Worm (Caenorhabditis elegans) whole organism, mixed stage, embryonic: ENCODE measurements around the gene pcp-3.

Source experiments
- M03D4.4 ChIP-seq: sonication (generic microtip); optimal IDR thresholded peaks from 2 replicates; lab custom pipeline; 2017; ENCODE audit warnings: mild to moderate bottlenecking, missing genetic modification characterization, missing compliant biosample characterization
- bed-3 ChIP-seq: fragments of 200-800 bp; sonication (Bioruptor generic); optimal IDR thresholded peaks from 3 replicates; lab custom pipeline; 2018; ENCODE audit warnings: mild to moderate bottlenecking, missing genetic modification characterization, moderate library complexity, missing compliant biosample characterization
- blmp-1 ChIP-seq: fragments of 150-350 bp; optimal IDR thresholded peaks from 2 replicates; lab custom pipeline; 2014; ENCODE audit warnings: missing biosample characterization, missing genetic modification characterization
- ceh-39 ChIP-seq: fragments of 150-350 bp; optimal IDR thresholded peaks from 2 replicates; lab custom pipeline; 2014; ENCODE audit warnings: missing biosample characterization, missing genetic modification characterization
- ceh-43 ChIP-seq: fragments of 200-800 bp; sonication (Bioruptor generic); optimal IDR thresholded peaks from 2 replicates; lab custom pipeline; 2018; ENCODE audit warnings: mild to moderate bottlenecking, missing genetic modification characterization, moderate library complexity, missing compliant biosample characterization
- ceh-83 ChIP-seq: fragments of 200-800 bp; sonication (Bioruptor generic); optimal IDR thresholded peaks from 2 replicates; lab custom pipeline; 2018; ENCODE audit warnings: mild to moderate bottlenecking, missing genetic modification characterization, missing compliant biosample characterization
- ces-1 ChIP-seq: fragments of 150-350 bp; optimal IDR thresholded peaks from 2 replicates; lab custom pipeline; 2014; ENCODE audit warnings: missing biosample characterization, missing genetic modification reagents, missing genetic modification characterization
- cnd-1 ChIP-seq: fragments of 200-800 bp; sonication (Bioruptor generic); optimal IDR thresholded peaks from 2 replicates; lab custom pipeline; 2018; ENCODE audit warnings: mild to moderate bottlenecking, missing genetic modification characterization, missing compliant biosample characterization
- drap-1 ChIP-seq: fragments of 200-800 bp; sonication (Bioruptor generic); optimal IDR thresholded peaks from 3 replicates; lab custom pipeline; 2018; ENCODE audit warnings: mild to moderate bottlenecking, missing genetic modification characterization, missing compliant biosample characterization
- elt-3 ChIP-seq: fragments of 150-350 bp; optimal IDR thresholded peaks from 2 replicates; lab custom pipeline; 2014; ENCODE audit warnings: missing biosample characterization, missing genetic modification characterization
- flh-1 ChIP-seq: fragments of 200-800 bp; sonication (Bioruptor generic); optimal IDR thresholded peaks from 2 replicates; lab custom pipeline; 2018; ENCODE audit warnings: mild to moderate bottlenecking, missing genetic modification characterization, moderate library complexity, missing compliant biosample characterization
- ham-2 ChIP-seq: fragments of 200-800 bp; sonication (Bioruptor generic); optimal IDR thresholded peaks from 2 replicates; lab custom pipeline; 2018; ENCODE audit warnings: mild to moderate bottlenecking, missing genetic modification characterization, missing compliant biosample characterization
- hlh-1 ChIP-seq: fragments of 150-350 bp; optimal IDR thresholded peaks from 2 replicates; lab custom pipeline; 2014; ENCODE audit warnings: missing biosample characterization, missing genetic modification reagents, missing genetic modification characterization
- lin-13 ChIP-seq: fragments of 150-350 bp; optimal IDR thresholded peaks from 2 replicates; lab custom pipeline; 2014; ENCODE audit warnings: missing biosample characterization, missing genetic modification characterization
- lin-32 ChIP-seq: fragments of 200-800 bp; sonication (Bioruptor generic); optimal IDR thresholded peaks from 2 replicates; lab custom pipeline; 2018; ENCODE audit warnings: mild to moderate bottlenecking, missing genetic modification characterization, missing compliant biosample characterization
- lsy-2 ChIP-seq: fragments of 150-350 bp; optimal IDR thresholded peaks from 2 replicates; lab custom pipeline; 2014; ENCODE audit warnings: missing biosample characterization, missing genetic modification characterization
- mep-1 ChIP-seq: fragments of 150-350 bp; optimal IDR thresholded peaks from 2 replicates; lab custom pipeline; 2017; ENCODE audit warnings: missing biosample characterization, missing genetic modification reagents, missing genetic modification characterization, inconsistent platforms
- mls-2 ChIP-seq: sonication (generic microtip); optimal IDR thresholded peaks from 2 replicates; lab custom pipeline; 2016; ENCODE audit warnings: mild to moderate bottlenecking, missing genetic modification characterization, moderate library complexity, missing compliant biosample characterization
- nhr-12 ChIP-seq: fragments of 150-350 bp; optimal IDR thresholded peaks from 2 replicates; lab custom pipeline; 2014; ENCODE audit warnings: missing biosample characterization, missing genetic modification characterization
- nhr-2 ChIP-seq: fragments of 150-350 bp; optimal IDR thresholded peaks from 2 replicates; lab custom pipeline; 2014; ENCODE audit warnings: missing biosample characterization, missing genetic modification characterization
- nhr-237 ChIP-seq: fragments of 150-350 bp; optimal IDR thresholded peaks from 2 replicates; lab custom pipeline; 2014; ENCODE audit warnings: missing biosample characterization, missing genetic modification characterization
- nhr-28 ChIP-seq: fragments of 150-350 bp; optimal IDR thresholded peaks from 2 replicates; lab custom pipeline; 2014; ENCODE audit warnings: missing biosample characterization, missing genetic modification characterization
- pha-4 ChIP-seq: fragments of 150-350 bp; optimal IDR thresholded peaks from 2 replicates; lab custom pipeline; 2018; ENCODE audit warnings: missing biosample characterization, missing genetic modification reagents, missing genetic modification characterization
- sem-2 ChIP-seq: fragments of 200-800 bp; sonication (Bioruptor generic); optimal IDR thresholded peaks from 2 replicates; lab custom pipeline; 2018; ENCODE audit warnings: mild to moderate bottlenecking, missing genetic modification characterization, missing compliant biosample characterization
- snpc-4 ChIP-seq: fragments of 150-350 bp; optimal IDR thresholded peaks from 2 replicates; lab custom pipeline; 2014; ENCODE audit warnings: missing biosample characterization, missing genetic modification characterization
- sptf-1 ChIP-seq: sonication (generic microtip); optimal IDR thresholded peaks from 2 replicates; lab custom pipeline; 2017; ENCODE audit warnings: mild to moderate bottlenecking, missing genetic modification characterization, moderate library complexity, missing compliant biosample characterization
- tbx-8 ChIP-seq: fragments of 200-800 bp; sonication (Bioruptor generic); optimal IDR thresholded peaks from 2 replicates; lab custom pipeline; 2018; ENCODE audit warnings: mild to moderate bottlenecking, missing genetic modification characterization, moderate library complexity, missing compliant biosample characterization
- unc-120 ChIP-seq: sonication (generic microtip); optimal IDR thresholded peaks from 2 replicates; lab custom pipeline; 2017; ENCODE audit warnings: missing genetic modification characterization, missing compliant biosample characterization; ENCODE audit not compliant: poor library complexity, severe bottlenecking
- unc-39 ChIP-seq: fragments of 150-350 bp; optimal IDR thresholded peaks from 2 replicates; lab custom pipeline; 2014; ENCODE audit warnings: missing biosample characterization, missing genetic modification characterization
- unc-62 ChIP-seq: fragments of 150-350 bp; optimal IDR thresholded peaks from 2 replicates; lab custom pipeline; 2014; ENCODE audit warnings: missing biosample characterization, missing genetic modification reagents, missing genetic modification characterization
- zip-8 ChIP-seq: fragments of 150-350 bp; optimal IDR thresholded peaks from 2 replicates; lab custom pipeline; 2014; ENCODE audit warnings: missing biosample characterization, missing genetic modification characterization
- ztf-11 ChIP-seq: fragments of 150-350 bp; optimal IDR thresholded peaks from 2 replicates; lab custom pipeline; 2014; ENCODE audit warnings: missing biosample characterization, missing genetic modification characterization

The pcp-3 gene

DNA sequence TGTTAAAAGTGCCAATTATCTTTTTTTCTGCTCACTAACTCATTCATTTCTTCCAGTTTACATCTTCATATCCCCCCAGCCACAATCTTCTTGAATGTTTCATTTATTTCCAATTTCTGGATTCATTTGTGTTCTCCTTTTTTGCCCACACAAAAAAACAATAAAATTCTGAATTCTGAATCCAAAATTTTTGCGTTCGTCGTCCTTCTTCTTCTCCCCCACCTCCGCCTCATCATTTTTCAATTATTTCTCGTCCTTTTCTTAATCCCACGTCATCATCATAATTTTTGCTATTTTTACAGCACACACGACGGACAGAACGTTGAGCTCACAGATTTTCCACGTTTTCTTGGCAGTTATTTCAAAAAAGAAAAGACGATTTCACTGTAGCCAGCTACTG lies 25.7 kb upstream of the pcp-3 start, which contains the start of gene C07C7.1:
TSS of gene C07C7.1 (plus strand) at position 301 of the 400 bp plus-strand sequence.
- TF ChIP-seq unc-62 (no peak), zip-8 (no peak), lin-13 (tag; lab: Kevin White, UChicago) (no peak), snpc-4 (tag; lab: Kevin White, UChicago) (no peak), nhr-28 (no peak), tbx-8 (GFP tag; lab: Kevin White, UChicago) (no peak), ztf-11 (tag; lab: Kevin White, UChicago) (no peak)

- TF ChIP-seq nhr-28: no peak
- no peak for TF ChIP-seq ceh-39 (tag; lab: Kevin White, UChicago)
- no peak for TF ChIP-seq ces-1 (GFP tag; lab: Kevin White, UChicago)
- no peak for TF ChIP-seq nhr-12 (tag; lab: Kevin White, UChicago)
- TF ChIP-seq sem-2 (GFP tag; lab: Kevin White, UChicago): no peak
- TF ChIP-seq flh-1 (GFP tag; lab: Kevin White, UChicago): no peak
- no peak for TF ChIP-seq ceh-83
- no peak for TF ChIP-seq bed-3 (GFP tag; lab: Kevin White, UChicago)
- no peak for TF ChIP-seq ztf-11 (tag; lab: Kevin White, UChicago)
- TF ChIP-seq elt-3 (tag; lab: Kevin White, UChicago): no peak
- TF ChIP-seq blmp-1 (tag; lab: Kevin White, UChicago): no peak
Measured at ce11 chrIV:9169764-9170163, 10.9 kb upstream of the pcp-3 start.

DNA sequence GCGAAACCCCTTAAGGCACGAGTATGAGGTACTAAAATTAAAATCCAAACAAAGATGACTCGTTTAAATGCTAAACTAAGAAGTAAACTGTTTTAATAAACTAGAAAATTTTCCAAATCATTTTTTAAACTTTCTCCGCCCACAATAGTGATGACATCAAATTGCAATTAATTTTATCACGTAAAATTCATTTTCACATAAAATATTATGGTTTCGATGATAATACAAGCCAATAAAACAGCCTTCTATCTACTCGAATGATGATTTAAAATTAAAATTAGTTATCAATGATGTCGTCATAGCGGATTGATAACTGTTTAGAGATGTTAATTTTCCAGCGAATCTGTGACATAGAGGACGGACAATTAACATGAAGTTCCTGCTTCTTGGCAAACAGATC lies 6.9 kb upstream of the pcp-3 start, which contains the start of gene C07C7.3:
TSS of gene C07C7.3 (plus strand) at position 371 of the 400 bp plus-strand sequence.
- TF ChIP-seq mls-2: no peak
- no peak for TF ChIP-seq unc-120 (tag; lab: Kevin White, UChicago)
- no peak for TF ChIP-seq nhr-12 (tag; lab: Kevin White, UChicago)
- TF ChIP-seq blmp-1 (tag; lab: Kevin White, UChicago): no peak
- TF ChIP-seq lin-32 (GFP tag; lab: Kevin White, UChicago): no peak
- TF ChIP-seq sem-2 (GFP tag; lab: Kevin White, UChicago): no peak
- no peak for TF ChIP-seq zip-8
- no peak for TF ChIP-seq sptf-1
- TF ChIP-seq lsy-2 (tag; lab: Kevin White, UChicago): no peak
- TF ChIP-seq ztf-11 (tag; lab: Kevin White, UChicago): no peak
- TF ChIP-seq ceh-83: no peak
- no peak for TF ChIP-seq flh-1 (GFP tag; lab: Kevin White, UChicago)
- TF ChIP-seq nhr-28: no peak
- no peak for TF ChIP-seq lin-13 (tag; lab: Kevin White, UChicago)
- no peak for TF ChIP-seq mep-1
- no peak for TF ChIP-seq nhr-237 (tag; lab: Kevin White, UChicago)
- no peak for TF ChIP-seq ham-2 (GFP tag; lab: Kevin White, UChicago)

- no peak for TF ChIP-seq elt-3 (tag; lab: Kevin White, UChicago)
- no peak for TF ChIP-seq lsy-2 (tag; lab: Kevin White, UChicago)
- TF ChIP-seq drap-1 (GFP tag; lab: Kevin White, UChicago): no peak
- no peak for TF ChIP-seq nhr-12 (tag; lab: Kevin White, UChicago)
- no peak for TF ChIP-seq sptf-1
- no peak for TF ChIP-seq tbx-8 (GFP tag; lab: Kevin White, UChicago)
- TF ChIP-seq hlh-1: no peak
- TF ChIP-seq nhr-28: no peak
- TF ChIP-seq bed-3 (GFP tag; lab: Kevin White, UChicago): no peak
- no peak for TF ChIP-seq mls-2
- no peak for TF ChIP-seq lin-13 (tag; lab: Kevin White, UChicago)
- no peak for TF ChIP-seq ceh-39 (tag; lab: Kevin White, UChicago)
- TF ChIP-seq ceh-83: no peak
Measured at ce11 chrIV:9165027-9165426, 6.2 kb upstream of the pcp-3 start, which contains the start of gene pcp-2. Gene pcp-2, minus strand, starts transcription at chrIV:9165127.

DNA sequence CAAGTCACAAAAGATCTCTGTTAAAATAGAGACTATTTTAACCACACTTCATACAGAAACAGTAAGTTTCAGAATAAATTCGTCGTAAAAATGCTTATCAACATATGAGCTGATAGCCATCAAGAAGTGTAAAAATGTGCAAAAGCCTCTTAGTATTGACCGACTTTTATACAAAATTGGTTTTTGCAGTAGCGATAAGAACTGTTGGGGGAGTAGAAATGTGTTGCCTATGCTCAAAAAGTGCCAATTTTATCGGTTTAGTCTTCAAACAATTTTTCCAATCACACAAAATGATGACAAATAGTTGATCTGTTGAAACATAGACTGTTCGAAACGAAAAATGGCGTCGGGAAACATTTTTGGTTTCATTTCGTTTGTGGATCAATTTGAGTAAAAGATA lies 1.0 kb upstream of the pcp-3 start:
- TF ChIP-seq unc-120 (tag; lab: Kevin White, UChicago): no peak
- TF ChIP-seq unc-39: no peak
- no peak for TF ChIP-seq lin-13 (tag; lab: Kevin White, UChicago)
- TF ChIP-seq mls-2: no peak
- TF ChIP-seq lsy-2 (tag; lab: Kevin White, UChicago): no peak
- no peak for TF ChIP-seq blmp-1 (tag; lab: Kevin White, UChicago)
- no peak for TF ChIP-seq hlh-1
- no peak for TF ChIP-seq ceh-39 (tag; lab: Kevin White, UChicago)
- TF ChIP-seq cnd-1 (tag; lab: Kevin White, UChicago): no peak

ce11 chrIV:9154263-9154662 lies 4.6 kb downstream of the pcp-3 start, which contains the start of gene F23B2.10:
Gene F23B2.10, minus strand, starts transcription at chrIV:9154363.
- TF ChIP-seq nhr-2 (tag; lab: Kevin White, UChicago): no peak
- TF ChIP-seq ces-1 (GFP tag; lab: Kevin White, UChicago): no peak
- no peak for TF ChIP-seq ceh-43 (GFP tag; lab: Kevin White, UChicago)
- TF ChIP-seq ceh-83: no peak
- TF ChIP-seq blmp-1 (tag; lab: Kevin White, UChicago): no peak
- no peak for TF ChIP-seq pha-4 (tag; lab: Kevin White, UChicago)
- TF ChIP-seq M03D4.4 (tag; lab: Kevin White, UChicago): no peak
- TF ChIP-seq cnd-1 (tag; lab: Kevin White, UChicago): no peak
- TF ChIP-seq lsy-2 (tag; lab: Kevin White, UChicago): no peak
- no peak for TF ChIP-seq bed-3 (GFP tag; lab: Kevin White, UChicago)
- TF ChIP-seq hlh-1: no peak
- no peak for TF ChIP-seq ceh-39 (tag; lab: Kevin White, UChicago)
- TF ChIP-seq flh-1 (GFP tag; lab: Kevin White, UChicago): no peak
- no peak for TF ChIP-seq tbx-8 (GFP tag; lab: Kevin White, UChicago)
- TF ChIP-seq unc-120 (tag; lab: Kevin White, UChicago): no peak
- TF ChIP-seq unc-62: no peak
